Fruit fly (Drosophila melanogaster): ENCODE results near the gene Rop.

Gene Rop

dm6 chr3L:4138804-4139521 lies at the start of gene Rop, which contains the start of gene Ras64B (continued):
- TF ChIP-seq Deaf1 (tag; optimal IDR thresholded peaks at IDR 0.05) (peak; percentile 32), Dad (GFP tag; optimal IDR thresholded peaks at IDR 0.05) (peak; percentile 47), maf-S (GFP tag; optimal IDR thresholded peaks at IDR 0.05) (no peak), br (optimal IDR thresholded peaks at IDR 0.05) (no peak), CG12219 (GFP tag; optimal IDR thresholded peaks at IDR 0.05) (no peak), Bdp1 (GFP tag; optimal IDR thresholded peaks at IDR 0.05) (no peak), insv (GFP tag; optimal IDR thresholded peaks at IDR 0.05) (peak in 1 of 2 experiments; percentile 33), salm (tag; optimal IDR thresholded peaks at IDR 0.05) (no peak), CG7357 (GFP tag; IDR thresholded peaks at IDR 0.05) (no peak), schlank (tag; optimal IDR thresholded peaks at IDR 0.05) (no peak), CG9876 (GFP tag; optimal IDR thresholded peaks at IDR 0.05) (no peak), CG11723 (GFP tag; optimal IDR thresholded peaks at IDR 0.05) (no peak), ro (GFP tag; IDR thresholded peaks at IDR 0.05) (no peak), luna (GFP tag; optimal IDR thresholded peaks at IDR 0.05) (peak; percentile 32), bsh (GFP tag; optimal IDR thresholded peaks at IDR 0.05) (no peak), Trl (optimal IDR thresholded peaks at IDR 0.05) (no peak), Trl (GFP tag; optimal IDR thresholded peaks at IDR 0.05) (peak; percentile 10), CG14667 (GFP tag; IDR thresholded peaks at IDR 0.05) (no peak), CG12942 (GFP tag; optimal IDR thresholded peaks at IDR 0.05) (no peak), CG9215 (GFP tag; IDR thresholded peaks at IDR 0.05) (no peak), CG34422 (GFP tag; IDR thresholded peaks at IDR 0.05) (peak; percentile 57; the same call in 2 of the 3 replicates), CG12104 (GFP tag; optimal IDR thresholded peaks at IDR 0.05) (no peak), CG12744 (GFP tag; optimal IDR thresholded peaks at IDR 0.05) (no peak), toy (GFP tag; IDR thresholded peaks at IDR 0.05) (no peak), gsb-n (tag; optimal IDR thresholded peaks at IDR 0.05) (peak; percentile 43), Hmx (GFP tag; optimal IDR thresholded peaks at IDR 0.05) (no peak), Dek (tag; optimal IDR thresholded peaks at IDR 0.05) (peak; percentile 43), lbe (GFP tag; optimal IDR thresholded peaks at IDR 0.05) (no peak), ato (GFP tag; IDR thresholded peaks at IDR 0.05; ENCODE audit: partially characterized antibody) (peak; percentile 66), CG16863 (GFP tag; optimal IDR thresholded peaks at IDR 0.05) (no peak), CG6654 (GFP tag; optimal IDR thresholded peaks at IDR 0.05) (no peak), Usf (GFP tag; optimal IDR thresholded peaks at IDR 0.05) (no peak), Fer1 (GFP tag; optimal IDR thresholded peaks at IDR 0.05) (peak; percentile 66), Dbx (GFP tag; IDR thresholded peaks at IDR 0.05) (peak; percentile 19; the same call in 1 of the 3 replicates), al (GFP tag; IDR thresholded peaks at IDR 0.05) (no peak), ranshi (GFP tag; IDR thresholded peaks at IDR 0.05) (no peak), chinmo (GFP tag; IDR thresholded peaks at IDR 0.05; ENCODE audit: partially characterized antibody) (0 out of 4 replicates have a peak, but pooled peaks have one; percentile 63), CG42726 (GFP tag; IDR thresholded peaks at IDR 0.05; ENCODE audit: partially characterized antibody) (peak; percentile 83), cg (GFP tag; optimal IDR thresholded peaks at IDR 0.05) (peak; percentile 35), CG2116 (GFP tag; optimal IDR thresholded peaks at IDR 0.05) (peak; percentile 58), Tbp (GFP tag; optimal IDR thresholded peaks at IDR 0.05) (no peak), CG10462 (GFP tag; optimal IDR thresholded peaks at IDR 0.05) (no peak), lmd (GFP tag; IDR thresholded peaks at IDR 0.05) (no peak), CG33213 (GFP tag; optimal IDR thresholded peaks at IDR 0.05) (peak; percentile 78), CG10565 (GFP tag; optimal IDR thresholded peaks at IDR 0.05) (no peak), fd64A (GFP tag; optimal IDR thresholded peaks at IDR 0.05) (no peak), Ravus (GFP tag; IDR thresholded peaks at IDR 0.05) (no peak), CG14710 (tag; optimal IDR thresholded peaks at IDR 0.05) (peak; percentile 81), Dll (GFP tag; IDR thresholded peaks at IDR 0.05; ENCODE audit: partially characterized antibody) (peak; percentile 81), wor (GFP tag; IDR thresholded peaks at IDR 0.05) (no peak), Eip74EF (GFP tag; optimal IDR thresholded peaks at IDR 0.05) (peak in 1 of 2 experiments; percentile 15)
